Worm (Caenorhabditis elegans): ENCODE results near the gene ins-3.

DNA sequence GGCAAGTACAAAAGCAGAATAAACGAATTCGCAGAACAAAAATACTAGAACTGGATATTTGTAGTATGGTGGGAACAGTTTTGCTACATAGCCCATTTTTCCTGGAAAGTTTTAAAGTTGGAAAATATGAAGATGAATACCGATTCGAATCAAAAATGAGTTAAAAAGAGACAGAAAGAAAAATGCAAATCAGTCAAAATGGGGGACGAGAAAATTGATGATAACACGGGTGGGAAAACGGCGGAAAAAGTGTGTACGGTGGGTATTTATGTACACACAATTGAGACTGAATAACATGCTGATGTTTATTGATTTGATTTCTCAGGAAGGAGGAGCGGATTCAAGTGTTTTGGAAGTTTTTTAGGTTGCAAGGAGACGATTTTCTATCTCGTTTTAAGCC is 34.3 kb upstream of the ins-3 start, which contains the start of gene R12C12.9:
- TF ChIP-seq cebp-2 (GFP tag; IDR thresholded peaks at IDR 0.05) (no peak), snpc-4 (GFP tag; optimal IDR thresholded peaks at IDR 0.05) (no peak), snpc-4 (tag; optimal IDR thresholded peaks at IDR 0.05) (no peak), lir-1 (GFP tag; conservative IDR thresholded peaks at IDR 0.05) (no peak), fkh-3 (tag; optimal IDR thresholded peaks at IDR 0.05) (no peak), snpc-3.4 (tag; optimal IDR thresholded peaks at IDR 0.05) (no peak), F57A8.1 (GFP tag; optimal IDR thresholded peaks at IDR 0.05) (no peak)
